Fruit fly (Drosophila melanogaster) whole organism, wandering third instar larva: ENCODE measurements around the gene NUCB1.

Source experiments
- Abd-B ChIP-seq: fragments of >200 bp; optimal IDR thresholded peaks from 2 replicates; lab custom pipeline; 2017; ENCODE audit warnings: missing biosample characterization, missing genetic modification characterization
- CrebA ChIP-seq: fragments of 200-800 bp; sonication (Bioruptor generic); optimal IDR thresholded peaks from 2 replicates; lab custom pipeline; 2016; ENCODE audit warnings: missing biosample characterization, mild to moderate bottlenecking, missing genetic modification characterization, borderline replicate concordance
- Dif ChIP-seq: fragments of 200-275, 200-300 bp; sonication (Bioruptor generic); optimal IDR thresholded peaks from 2 replicates; lab custom pipeline; 2018; ENCODE audit warnings: missing biosample characterization, missing genetic modification characterization; ENCODE audit not compliant: partially characterized antibody
- GATAd ChIP-seq: sonication (Bioruptor generic); optimal IDR thresholded peaks from 2 replicates; lab custom pipeline; 2016; ENCODE audit warnings: missing biosample characterization, missing genetic modification characterization
- Hr78 ChIP-seq: fragments of >200 bp; optimal IDR thresholded peaks from 2 replicates; lab custom pipeline; 2017; ENCODE audit warnings: missing biosample characterization, missing genetic modification characterization
- OdsH ChIP-seq: fragments of 200-800 bp; sonication (Bioruptor generic); optimal IDR thresholded peaks from 2 replicates; lab custom pipeline; 2016; ENCODE audit warnings: missing biosample characterization, mild to moderate bottlenecking, missing genetic modification characterization
- br ChIP-seq: fragments of 200-800 bp; sonication (Bioruptor generic); optimal IDR thresholded peaks from 2 replicates; lab custom pipeline; 2016; ENCODE audit warnings: missing biosample characterization, missing genetic modification characterization
- dsf ChIP-seq: sonication (Bioruptor generic); optimal IDR thresholded peaks from 2 replicates; lab custom pipeline; 2016; ENCODE audit warnings: missing biosample characterization, missing genetic modification characterization, borderline replicate concordance
- h ChIP-seq: fragments of 200-800 bp; sonication (Bioruptor generic); optimal IDR thresholded peaks from 3 replicates; lab custom pipeline; 2016; ENCODE audit warnings: missing biosample characterization, mild to moderate bottlenecking, missing genetic modification characterization
- woc ChIP-seq: sonication (Bioruptor generic); optimal IDR thresholded peaks from 2 replicates; lab custom pipeline; 2016; ENCODE audit warnings: missing biosample characterization, mild to moderate bottlenecking, missing genetic modification characterization

dm6 chr3L:17754285-17754684 is 47.8 kb downstream of the NUCB1 start:
- TF ChIP-seq Abd-B, result no peak
- no peak for TF ChIP-seq CrebA (GFP tag; lab: Kevin White, UChicago)
- no peak for TF ChIP-seq br (GFP tag; lab: Kevin White, UChicago)
- no peak for TF ChIP-seq OdsH (GFP tag; lab: Kevin White, UChicago)
- TF ChIP-seq Hr78 (GFP tag; lab: Kevin White, UChicago), result no peak
- TF ChIP-seq GATAd (GFP tag; lab: Kevin White, UChicago), result no peak
- TF ChIP-seq Dif (GFP tag; lab: Kevin White, UChicago), result no peak
- peak; percentile 94 for TF ChIP-seq h (GFP tag; lab: Kevin White, UChicago)
- no peak for TF ChIP-seq dsf (GFP tag; lab: Kevin White, UChicago)
- no peak for TF ChIP-seq woc (GFP tag; lab: Kevin White, UChicago)
